Comparison of ENCODE assay signal across 3 worm cellular contexts in genomic region chrX:7674871-7675270, ce11.
TF ChIP-seq lines count a peak whose summit lies in the region.

No protein-coding gene starts in this region.

TF ChIP-seq in whole organism, L2 larva, 48 proteins besides CTCF, POLR2A, EP300 and RAD21:
- TF ChIP-seq unc-55 (GFP tag; optimal IDR thresholded peaks at IDR 0.05; lab: Kevin White, UChicago), result peak; percentile 32
- TF ChIP-seq lin-39 (tag; optimal IDR thresholded peaks at IDR 0.05; lab: Kevin White, UChicago), result no peak
- no peak for TF ChIP-seq sma-3 (GFP tag; optimal IDR thresholded peaks at IDR 0.05; lab: Kevin White, UChicago)
- no peak for TF ChIP-seq ZK546.5 (tag; optimal IDR thresholded peaks at IDR 0.05; lab: Kevin White, UChicago)
- no peak for TF ChIP-seq R02D3.7 (tag; optimal IDR thresholded peaks at IDR 0.05; lab: Kevin White, UChicago)
TF ChIP-seq in whole organism, L2 larva: peak in this region for 1.

TF ChIP-seq in whole organism, L4 larva, 104 proteins besides CTCF, POLR2A, EP300 and RAD21:
- TF ChIP-seq mdt-29 (GFP tag; IDR thresholded peaks at IDR 0.05; lab: Robert Waterston, UW) (no peak), F10B5.3 (tag; optimal IDR thresholded peaks at IDR 0.05; lab: Kevin White, UChicago) (no peak), unc-62 (GFP tag; optimal IDR thresholded peaks at IDR 0.05 in 1 of 2; lab: Kevin White, UChicago) (no peak), unc-62 (tag; optimal IDR thresholded peaks at IDR 0.05; lab: Kevin White, UChicago) (no peak), aha-1 (tag; lab: Kevin White, UChicago) (peak; percentile 24), php-3 (GFP tag; IDR thresholded peaks at IDR 0.05; lab: Robert Waterston, UW) (no peak), F49E8.2 (tag; optimal IDR thresholded peaks at IDR 0.05; lab: Kevin White, UChicago; ENCODE audit: borderline replicate concordance) (no peak), madf-5 (GFP tag; IDR thresholded peaks at IDR 0.05; lab: Robert Waterston, UW) (no peak)

TF ChIP-seq in whole organism, young adult, 124 proteins besides CTCF, POLR2A, EP300 and RAD21:
- TF ChIP-seq cebp-1 (GFP tag; IDR thresholded peaks at IDR 0.05; lab: Robert Waterston, UW) (0 out of 2 replicates have a peak, but pooled peaks have one; percentile 41), cebp-1 (tag; optimal IDR thresholded peaks at IDR 0.05; lab: Kevin White, UChicago) (peak; percentile 95), lir-1 (GFP tag; conservative IDR thresholded peaks at IDR 0.05; lab: Robert Waterston, UW) (no peak)
TF ChIP-seq in whole organism, young adult: peak in this region for 1.
